Fruit fly (Drosophila melanogaster) ovary, adult (tissue): ENCODE data around the gene Desat2.
"Not testable (repeated sequence)": the region's sequence is repeated elsewhere in the genome, so short reads cannot be mapped to it uniquely, and the experiment has no call there.

Experiments
- CG17801 ChIP-seq: fragments of 200-800 bp; optimal IDR thresholded peaks from 2 replicates; lab custom pipeline; 2019; ENCODE audit warnings: missing biosample characterization, mild to moderate bottlenecking, missing genetic modification characterization, moderate library complexity; ENCODE audit not compliant: partially characterized antibody

The Desat2 gene

dm6 chr3R:12448344-12448743 is 12.3 kb downstream of the Desat2 start:
- TF ChIP-seq CG17801 (GFP tag; lab: Kevin White, UChicago): no peak

- peak; percentile 100 for TF ChIP-seq CG17801 (GFP tag; lab: Kevin White, UChicago)
Observed at dm6 chr3R:12448889-12449314, 12.9 kb downstream of the Desat2 start, which contains the start of gene CG18549. TSS of gene CG18549 (plus strand) at chr3R:12449296.

dm6 chr3R:12449617-12450242 is 13.7 kb downstream of the Desat2 start:
- no peak for TF ChIP-seq CG17801 (GFP tag; lab: Kevin White, UChicago)

- no peak for TF ChIP-seq CG17801 (GFP tag; lab: Kevin White, UChicago)
Observed at dm6 chr3R:12450713-12451259, 14.7 kb downstream of the Desat2 start.

- TF ChIP-seq CG17801 (GFP tag; lab: Kevin White, UChicago): peak; percentile 60
Observed at dm6 chr3R:12451376-12451775, 15.3 kb downstream of the Desat2 start.

dm6 chr3R:12451888-12452514 is 16.0 kb downstream of the Desat2 start, which contains the start of gene CG5509:
TSS of gene CG5509 (plus strand) at chr3R:12452464.
- no peak for TF ChIP-seq CG17801 (GFP tag; lab: Kevin White, UChicago)

dm6 chr3R:12454492-12454891 is 18.4 kb downstream of the Desat2 start:
- TF ChIP-seq CG17801 (GFP tag; lab: Kevin White, UChicago): no peak

- peak; percentile 30 for TF ChIP-seq CG17801 (GFP tag; lab: Kevin White, UChicago)
Observed at dm6 chr3R:12456370-12456940, 20.4 kb downstream of the Desat2 start, which contains the start of gene trus. TSS of gene trus (plus strand) at chr3R:12456573.

dm6 chr3R:12459879-12460522 is 24.0 kb downstream of the Desat2 start, which contains the start of the genes CG5961 and Polr3C:
TSS of gene CG5961 (minus strand) at chr3R:12460294.
TSS of gene Polr3C (plus strand) at chr3R:12460414.
- TF ChIP-seq CG17801 (GFP tag; lab: Kevin White, UChicago): peak; percentile 4

dm6 chr3R:12465198-12465597 is 29.1 kb downstream of the Desat2 start, which contains the start of gene CG5608:
TSS of gene CG5608 (minus strand) at chr3R:12465298.
- TF ChIP-seq CG17801 (GFP tag; lab: Kevin White, UChicago): not testable (repeated sequence)

dm6 chr3R:12467675-12468074 is 31.6 kb downstream of the Desat2 start, which contains the start of gene Hsp70Ba:
TSS of gene Hsp70Ba (minus strand) at chr3R:12467776.
- not testable (repeated sequence) for TF ChIP-seq CG17801 (GFP tag; lab: Kevin White, UChicago)
